Fruit fly (Drosophila melanogaster): ENCODE data around the gene rush.

DNA sequence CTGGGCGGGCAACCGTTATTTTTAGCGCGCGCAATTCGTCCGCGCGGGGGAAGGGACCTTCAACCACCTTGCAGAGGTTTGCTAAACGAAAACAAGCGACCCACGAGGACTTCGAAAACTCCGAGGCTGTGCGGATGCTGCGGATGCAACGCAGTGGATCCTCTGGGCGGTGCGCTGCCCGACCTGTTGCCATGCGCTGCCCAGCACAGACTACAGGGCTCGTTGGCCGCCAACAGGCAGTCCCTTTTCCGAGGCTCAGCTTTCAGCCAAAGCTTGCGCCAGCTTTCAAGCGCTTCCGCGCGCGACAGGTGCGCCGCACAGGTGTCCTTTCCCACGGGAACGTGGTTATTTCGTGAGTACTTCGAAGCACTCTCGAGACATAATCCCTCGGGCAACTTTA, 1.9 kb upstream of the rush start:
- no peak for TF ChIP-seq Sin3A (optimal IDR thresholded peaks at IDR 0.05)
- no peak for TF ChIP-seq insv (optimal IDR thresholded peaks at IDR 0.05)
- no peak for TF ChIP-seq h (optimal IDR thresholded peaks at IDR 0.05)
- no peak for TF ChIP-seq ttk (optimal IDR thresholded peaks at IDR 0.05)
- TF ChIP-seq Myc (optimal IDR thresholded peaks at IDR 0.05) = no peak
